Worm (Caenorhabditis elegans): ENCODE results near the gene F56C9.6.

F56C9.6 gene

ce11 chrIII:7322018-7322417 lies 11.4 kb upstream of the F56C9.6 start:
- no peak for TF ChIP-seq unc-62 (GFP tag; optimal IDR thresholded peaks at IDR 0.05)

- no peak for TF ChIP-seq unc-62 (GFP tag; optimal IDR thresholded peaks at IDR 0.05)
These were observed 8.8 kb upstream of the F56C9.6 start, which contains the start of gene F56C9.8 for ce11 chrIII:7319390-7319789. TSS of gene F56C9.8 (minus strand) at chrIII:7319509.

- TF ChIP-seq unc-62 (GFP tag; optimal IDR thresholded peaks at IDR 0.05) = no peak
These were observed 6.8 kb upstream of the F56C9.6 start for ce11 chrIII:7317354-7317753.

ce11 chrIII:7314927-7315547 lies 4.5 kb upstream of the F56C9.6 start, which contains the start of gene nspg-6:
TSS of gene nspg-6 (minus strand) at chrIII:7314977.
- no peak for TF ChIP-seq unc-62 (GFP tag; optimal IDR thresholded peaks at IDR 0.05)

ce11 chrIII:7314473-7314872 lies 3.9 kb upstream of the F56C9.6 start:
- no peak for TF ChIP-seq unc-62 (GFP tag; optimal IDR thresholded peaks at IDR 0.05)

DNA sequence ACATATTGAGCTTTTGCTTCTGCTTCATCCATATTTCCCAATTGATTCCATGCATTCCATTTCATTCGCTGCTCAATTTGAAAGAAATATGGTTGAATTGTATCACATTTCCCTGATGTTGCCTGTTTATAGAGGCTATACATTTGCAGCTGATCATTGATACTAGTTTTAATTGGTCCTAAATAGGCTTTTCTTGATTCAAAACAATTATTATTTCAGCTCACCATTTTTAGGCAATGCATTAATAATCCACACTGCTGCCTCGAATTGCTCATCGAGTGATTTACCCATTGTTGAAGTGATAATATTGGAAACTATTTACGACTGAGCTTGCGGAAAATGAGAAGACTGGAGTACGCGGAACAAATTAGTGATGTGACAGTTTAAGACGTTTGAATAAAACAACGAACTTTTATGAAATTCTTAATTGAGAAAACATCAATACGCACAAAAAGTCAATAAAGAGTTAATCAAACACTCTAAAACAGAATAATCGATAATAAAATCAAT lies 1.9 kb downstream of the F56C9.6 start, which contains the start of gene acbp-4:
TSS of gene acbp-4 (minus strand) at position 510 of the 510 bp plus-strand sequence.
- no peak for TF ChIP-seq unc-62 (GFP tag; optimal IDR thresholded peaks at IDR 0.05)

DNA sequence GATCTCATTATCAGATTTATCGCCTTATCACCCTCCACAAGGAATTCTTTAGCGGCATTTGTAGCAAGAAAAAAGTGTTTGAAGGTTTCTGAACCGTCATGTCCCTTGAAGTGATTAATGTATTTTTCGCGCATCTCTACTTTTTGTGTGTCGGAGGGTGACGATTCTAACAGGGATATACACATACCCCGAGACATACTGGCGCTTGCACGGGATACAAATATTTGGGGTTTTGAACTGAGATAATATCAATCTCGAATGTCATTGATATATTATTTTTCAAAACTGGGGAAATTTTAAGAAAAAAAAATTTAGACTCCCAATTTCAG lies 5.0 kb downstream of the F56C9.6 start:
- TF ChIP-seq unc-62 (GFP tag; optimal IDR thresholded peaks at IDR 0.05) = no peak

DNA sequence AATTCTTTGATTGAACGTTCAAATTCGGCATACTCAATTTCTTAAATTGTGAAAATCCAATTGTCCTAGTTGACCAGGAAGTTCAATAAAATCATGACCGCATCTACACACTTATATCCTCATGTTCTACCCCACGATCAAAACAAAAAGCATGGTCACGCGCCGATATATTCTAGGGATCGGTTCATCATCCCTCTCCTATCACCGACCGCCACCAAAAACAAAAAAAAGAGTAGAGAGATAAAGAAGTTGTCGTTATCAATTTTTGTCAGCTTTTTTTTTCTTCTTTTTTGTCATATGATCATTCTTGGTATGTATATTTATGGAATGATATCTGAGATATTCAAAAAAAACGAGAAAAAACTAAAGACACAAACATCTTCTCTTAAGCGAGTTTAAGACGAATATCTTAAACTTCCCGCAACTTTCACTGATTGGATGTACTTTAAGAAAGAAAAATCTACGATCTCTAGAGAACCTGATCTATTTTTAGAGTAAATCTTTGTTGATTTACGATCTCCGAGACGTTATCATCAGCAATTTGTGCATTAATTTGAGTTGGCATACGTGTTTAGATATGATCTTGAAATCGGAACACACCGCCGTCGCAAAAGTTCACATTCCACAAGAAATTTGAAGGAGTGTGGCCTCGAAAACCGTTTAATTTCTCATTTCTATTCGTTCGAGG lies 5.5 kb downstream of the F56C9.6 start:
- TF ChIP-seq unc-62 (GFP tag; optimal IDR thresholded peaks at IDR 0.05) = no peak

- TF ChIP-seq unc-62 (GFP tag; optimal IDR thresholded peaks at IDR 0.05) = no peak
These were observed 8.9 kb downstream of the F56C9.6 start for ce11 chrIII:7301668-7302067.

ce11 chrIII:7300763-7301162 lies 9.8 kb downstream of the F56C9.6 start:
- no peak for TF ChIP-seq unc-62 (GFP tag; optimal IDR thresholded peaks at IDR 0.05)

DNA sequence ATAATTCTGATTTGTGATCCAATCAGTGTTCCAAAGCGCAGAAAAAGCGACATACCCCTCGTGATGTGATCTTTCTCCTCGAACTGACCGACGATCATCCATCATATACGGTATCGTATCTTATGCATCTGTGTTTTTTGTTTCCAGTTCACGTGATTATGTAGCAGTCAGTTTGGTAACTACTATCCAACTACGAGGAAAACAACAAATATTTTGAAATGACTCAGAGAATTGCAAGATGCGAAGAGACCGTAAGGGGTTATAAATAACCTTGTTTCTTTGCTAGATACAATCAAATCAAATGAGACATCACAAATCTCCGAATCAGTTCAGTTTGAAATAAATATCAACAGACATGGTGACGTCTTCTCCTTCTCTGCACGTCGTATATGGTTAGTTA lies 10.4 kb downstream of the F56C9.6 start:
- no peak for TF ChIP-seq unc-62 (GFP tag; optimal IDR thresholded peaks at IDR 0.05)

ce11 chrIII:7299466-7299865 lies 11.1 kb downstream of the F56C9.6 start, which contains the start of the genes B0361.14 and B0361.9:
TSS of gene B0361.14 (minus strand) at chrIII:7299531.
TSS of gene B0361.9 (minus strand) at chrIII:7299631.
- TF ChIP-seq unc-62 (GFP tag; optimal IDR thresholded peaks at IDR 0.05) = no peak

DNA sequence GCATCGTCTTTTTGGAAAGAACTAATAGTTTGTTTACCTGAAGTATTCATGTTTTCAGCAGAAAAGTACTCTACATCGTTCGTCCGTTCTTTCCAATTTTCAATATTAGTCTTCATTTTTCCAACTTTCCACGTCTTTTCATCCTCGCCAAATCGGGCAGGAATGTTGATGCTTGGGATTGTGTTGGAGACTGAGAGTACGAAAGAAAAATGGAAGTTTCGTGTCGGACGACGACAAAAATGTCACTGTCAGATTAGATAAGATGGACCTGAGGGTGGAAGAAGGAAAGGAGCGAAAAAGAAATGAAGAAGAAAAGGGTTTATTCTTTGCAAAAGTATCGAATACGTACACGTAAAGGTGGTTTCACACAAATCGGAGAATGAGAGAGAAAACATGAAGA lies 12.5 kb downstream of the F56C9.6 start:
- no peak for TF ChIP-seq unc-62 (GFP tag; optimal IDR thresholded peaks at IDR 0.05)

ce11 chrIII:7297045-7297680 lies 13.4 kb downstream of the F56C9.6 start:
- TF ChIP-seq unc-62 (GFP tag; optimal IDR thresholded peaks at IDR 0.05) = no peak

DNA sequence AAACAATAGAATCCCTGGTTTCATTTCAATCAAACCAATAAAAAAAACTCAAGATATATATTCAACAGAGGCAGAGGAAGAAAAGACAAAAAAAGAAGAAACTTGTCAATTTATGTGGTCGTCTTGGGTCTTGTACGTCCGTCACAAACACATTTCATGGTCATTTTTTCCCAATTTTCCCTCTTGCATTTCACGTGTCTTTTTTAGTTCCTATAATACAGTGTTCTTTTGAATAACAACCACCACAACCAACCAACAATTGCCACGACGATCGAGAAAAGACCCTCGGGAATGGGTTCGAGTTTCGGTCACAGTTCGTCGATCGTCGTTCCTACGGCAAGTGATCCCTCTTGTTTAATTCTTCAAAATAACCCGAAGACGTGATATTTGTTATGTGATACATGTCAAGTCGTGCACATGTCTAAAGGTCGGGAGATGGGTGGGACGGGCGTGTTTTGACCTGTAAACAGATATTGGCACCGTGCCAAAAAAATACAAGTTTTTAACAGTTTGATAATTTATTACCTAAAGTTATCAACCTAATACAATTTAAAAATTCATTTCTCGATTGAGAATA lies 14.4 kb downstream of the F56C9.6 start:
- TF ChIP-seq unc-62 (GFP tag; optimal IDR thresholded peaks at IDR 0.05) = no peak

ce11 chrIII:7293075-7293684 lies 17.4 kb downstream of the F56C9.6 start, which contains the start of gene cwf-19L2:
TSS of gene cwf-19L2 (plus strand) at chrIII:7293634.
- no peak for TF ChIP-seq unc-62 (GFP tag; optimal IDR thresholded peaks at IDR 0.05)
